Worm (Caenorhabditis elegans): ENCODE results near the gene sox-4.

- TF ChIP-seq nhr-76 (tag; optimal IDR thresholded peaks at IDR 0.05) (no peak), elt-3 (tag; optimal IDR thresholded peaks at IDR 0.05) (no peak), unc-39 (tag; optimal IDR thresholded peaks at IDR 0.05) (no peak), M03D4.4 (tag; optimal IDR thresholded peaks at IDR 0.05) (no peak), drap-1 (GFP tag; optimal IDR thresholded peaks at IDR 0.05) (no peak), ztf-11 (tag; optimal IDR thresholded peaks at IDR 0.05) (no peak), nhr-237 (tag; optimal IDR thresholded peaks at IDR 0.05) (no peak), pha-4 (tag; optimal IDR thresholded peaks at IDR 0.05) (no peak), cnd-1 (tag; optimal IDR thresholded peaks at IDR 0.05) (peak; percentile 81), ces-1 (GFP tag; optimal IDR thresholded peaks at IDR 0.05) (peak; percentile 48), nhr-28 (tag; optimal IDR thresholded peaks at IDR 0.05) (no peak)
These were observed 41.6 kb downstream of the sox-4 start for ce11 chrX:3467004-3467761.
